Worm (Caenorhabditis elegans): ENCODE results near the gene T27A1.3.
"Not testable (repeated sequence)": the region's sequence is repeated elsewhere in the genome, so short reads cannot be mapped to it uniquely, and the experiment has no call there.

The T27A1.3 gene

ce11 chrII:573580-573979 is 38.3 kb downstream of the T27A1.3 start:
- peak; percentile 32; the same call in 1 of the 2 replicates for TF ChIP-seq ztf-29 (GFP tag; IDR thresholded peaks at IDR 0.05)

- no peak for TF ChIP-seq flt-1 (GFP tag; IDR thresholded peaks at IDR 0.05)
- TF ChIP-seq ref-1 (GFP tag; conservative IDR thresholded peaks at IDR 0.05): no peak
- TF ChIP-seq tab-1 (GFP tag; IDR thresholded peaks at IDR 0.05): no peak
- TF ChIP-seq T22C8.4 (GFP tag; IDR thresholded peaks at IDR 0.05): no peak
- no peak for TF ChIP-seq klf-2 (GFP tag; conservative IDR thresholded peaks at IDR 0.05)
- no peak for TF ChIP-seq ztf-23 (GFP tag; IDR thresholded peaks at IDR 0.05)
- no peak for TF ChIP-seq med-1 (GFP tag; optimal IDR thresholded peaks at IDR 0.05; ENCODE audit: insufficient read depth)
- TF ChIP-seq ztf-29 (GFP tag; IDR thresholded peaks at IDR 0.05): no peak
- no peak for TF ChIP-seq cog-1 (tag; optimal IDR thresholded peaks at IDR 0.05)
These were observed 38.7 kb downstream of the T27A1.3 start for ce11 chrII:574064-574463.

ce11 chrII:577632-578031 is 42.3 kb downstream of the T27A1.3 start, which contains the start of gene W08F4.7:
W08F4.7 (minus strand) TSS chrII:577732.
- TF ChIP-seq cog-1 (tag; optimal IDR thresholded peaks at IDR 0.05) (no peak), tab-1 (GFP tag; IDR thresholded peaks at IDR 0.05) (no peak), klf-2 (GFP tag; conservative IDR thresholded peaks at IDR 0.05) (no peak), ref-1 (GFP tag; conservative IDR thresholded peaks at IDR 0.05) (no peak), med-1 (GFP tag; optimal IDR thresholded peaks at IDR 0.05; ENCODE audit: insufficient read depth) (no peak)

ce11 chrII:578803-579202 is 43.5 kb downstream of the T27A1.3 start:
- TF ChIP-seq klf-2 (GFP tag; conservative IDR thresholded peaks at IDR 0.05) (no peak), ztf-29 (GFP tag; IDR thresholded peaks at IDR 0.05) (no peak), T22C8.4 (GFP tag; IDR thresholded peaks at IDR 0.05) (no peak), ztf-23 (GFP tag; IDR thresholded peaks at IDR 0.05) (no peak), ref-1 (GFP tag; conservative IDR thresholded peaks at IDR 0.05) (no peak), tab-1 (GFP tag; IDR thresholded peaks at IDR 0.05) (no peak), cog-1 (tag; optimal IDR thresholded peaks at IDR 0.05) (no peak), med-1 (GFP tag; optimal IDR thresholded peaks at IDR 0.05; ENCODE audit: insufficient read depth) (no peak), flt-1 (GFP tag; IDR thresholded peaks at IDR 0.05) (no peak)

ce11 chrII:580189-580643 is 44.9 kb downstream of the T27A1.3 start, which contains the start of the genes cdc-37 and W08F4.3:
cdc-37 (minus strand) TSS chrII:580593.
W08F4.3 (plus strand) TSS chrII:580602.
- TF ChIP-seq flt-1 (GFP tag; IDR thresholded peaks at IDR 0.05) (no peak), T22C8.4 (GFP tag; IDR thresholded peaks at IDR 0.05) (no peak), med-1 (GFP tag; optimal IDR thresholded peaks at IDR 0.05; ENCODE audit: insufficient read depth) (no peak), ztf-23 (GFP tag; IDR thresholded peaks at IDR 0.05) (no peak), ztf-29 (GFP tag; IDR thresholded peaks at IDR 0.05) (no peak), ref-1 (GFP tag; conservative IDR thresholded peaks at IDR 0.05) (no peak)

ce11 chrII:581983-582382 is 46.7 kb downstream of the T27A1.3 start:
- no peak for TF ChIP-seq tab-1 (GFP tag; IDR thresholded peaks at IDR 0.05)
- no peak for TF ChIP-seq klf-2 (GFP tag; conservative IDR thresholded peaks at IDR 0.05)
- TF ChIP-seq ztf-23 (GFP tag; IDR thresholded peaks at IDR 0.05): no peak
- no peak for TF ChIP-seq flt-1 (GFP tag; IDR thresholded peaks at IDR 0.05)
- TF ChIP-seq ref-1 (GFP tag; conservative IDR thresholded peaks at IDR 0.05): no peak
- TF ChIP-seq ztf-29 (GFP tag; IDR thresholded peaks at IDR 0.05): no peak
- no peak for TF ChIP-seq med-1 (GFP tag; optimal IDR thresholded peaks at IDR 0.05; ENCODE audit: insufficient read depth)
- TF ChIP-seq T22C8.4 (GFP tag; IDR thresholded peaks at IDR 0.05): no peak
- no peak for TF ChIP-seq cog-1 (tag; optimal IDR thresholded peaks at IDR 0.05)

ce11 chrII:582649-583048 is 47.3 kb downstream of the T27A1.3 start, which contains the start of gene fbxb-14:
fbxb-14 (minus strand) TSS chrII:582749.
- TF ChIP-seq med-1 (GFP tag; optimal IDR thresholded peaks at IDR 0.05; ENCODE audit: insufficient read depth): no peak
- TF ChIP-seq ref-1 (GFP tag; conservative IDR thresholded peaks at IDR 0.05): no peak

ce11 chrII:584321-584848 is 49.1 kb downstream of the T27A1.3 start, which contains the start of the genes W08F4.12 and W08F4.13:
W08F4.12 (minus strand) TSS chrII:584421.
W08F4.13 (plus strand) TSS chrII:584798.
- TF ChIP-seq T22C8.4 (GFP tag; IDR thresholded peaks at IDR 0.05): no peak

- no peak for TF ChIP-seq klf-2 (GFP tag; conservative IDR thresholded peaks at IDR 0.05)
- TF ChIP-seq tab-1 (GFP tag; IDR thresholded peaks at IDR 0.05): no peak
- TF ChIP-seq ref-1 (GFP tag; conservative IDR thresholded peaks at IDR 0.05): no peak
- no peak for TF ChIP-seq T22C8.4 (GFP tag; IDR thresholded peaks at IDR 0.05)
- TF ChIP-seq cog-1 (tag; optimal IDR thresholded peaks at IDR 0.05): no peak
- no peak for TF ChIP-seq med-1 (GFP tag; optimal IDR thresholded peaks at IDR 0.05; ENCODE audit: insufficient read depth)
- no peak for TF ChIP-seq ztf-23 (GFP tag; IDR thresholded peaks at IDR 0.05)
- TF ChIP-seq flt-1 (GFP tag; IDR thresholded peaks at IDR 0.05): no peak
- no peak for TF ChIP-seq ztf-29 (GFP tag; IDR thresholded peaks at IDR 0.05)
These were observed 52.2 kb downstream of the T27A1.3 start, which contains the start of gene fbxb-34 for ce11 chrII:587533-587932. fbxb-34 (plus strand) TSS chrII:587833.

- TF ChIP-seq ref-1 (GFP tag; conservative IDR thresholded peaks at IDR 0.05): no peak
These were observed 55.8 kb downstream of the T27A1.3 start, which contains the start of gene W08F4.10 for ce11 chrII:591110-591509. W08F4.10 (minus strand) TSS chrII:591210.

- TF ChIP-seq T22C8.4 (GFP tag; IDR thresholded peaks at IDR 0.05); ztf-29 (GFP tag; IDR thresholded peaks at IDR 0.05); ref-1 (GFP tag; conservative IDR thresholded peaks at IDR 0.05): not testable (repeated sequence)
These were observed 57.9 kb downstream of the T27A1.3 start, which contains the start of gene W08F4.1 for ce11 chrII:593221-593620. W08F4.1 (plus strand) TSS chrII:593521.

Measured in whole organism, midembryonic.